Worm (Caenorhabditis elegans) whole organism, L1 larva: ENCODE data around the gene C54D10.4.

ENCODE experiments used
- C04F5.9 ChIP-seq: sonication (generic microtip); optimal IDR thresholded peaks from 2 replicates; lab custom pipeline; 2016; ENCODE audit warnings: missing genetic modification characterization, missing compliant biosample characterization
- C16A3.4 ChIP-seq: fragments of 150-350 bp; optimal IDR thresholded peaks from 2 replicates; lab custom pipeline; 2014; ENCODE audit warnings: missing biosample characterization, missing genetic modification characterization
- F16B12.6 ChIP-seq: fragments of 150-350 bp; optimal IDR thresholded peaks from 2 replicates; lab custom pipeline; 2014; ENCODE audit warnings: missing biosample characterization, missing genetic modification characterization
- alr-1 ChIP-seq: fragments of 200-800 bp; sonication (Bioruptor generic); optimal IDR thresholded peaks from 2 replicates; lab custom pipeline; 2018; ENCODE audit warnings: borderline replicate concordance, mild to moderate bottlenecking, missing genetic modification characterization, missing compliant biosample characterization
- blmp-1 ChIP-seq: fragments of 150-350 bp; optimal IDR thresholded peaks from 2 replicates; lab custom pipeline; 2014; ENCODE audit warnings: missing biosample characterization, missing genetic modification characterization
- ceh-8 ChIP-seq: fragments of 200-800 bp; sonication (Bioruptor generic); optimal IDR thresholded peaks from 2 replicates; lab custom pipeline; 2018; ENCODE audit warnings: mild to moderate bottlenecking, missing genetic modification characterization, moderate library complexity, missing compliant biosample characterization
- ceh-82 ChIP-seq, 3 experiments: fragments of 150-350 bp in 1 of 3; sonication (generic microtip) in 2 of 3; optimal IDR thresholded peaks; 2 replicates each; lab custom pipeline; 2014 to 2017; ENCODE audit warnings: missing biosample characterization in 3 of 3, missing genetic modification characterization in 3 of 3
- ceh-88 ChIP-seq: fragments of 200-800 bp; sonication (Bioruptor generic); IDR thresholded peaks from 2 replicates; pipeline ENCODE4 v1.3.6; 2022; ENCODE audit warnings: missing genetic modification characterization, missing compliant biosample characterization
- efl-1 ChIP-seq, 4 experiments: fragments of 150-350 bp; optimal IDR thresholded peaks in 3 of 4; peaks in 1 of 4; 1 replicate in 1 of 4; 2 replicates in 3 of 4; lab custom pipeline; 2014; ENCODE audit warnings: missing biosample characterization in 2 of 4, missing genetic modification characterization in 2 of 4, missing genetic modification reagents in 2 of 4
- egl-27 ChIP-seq, 2 experiments: fragments of 150-350 bp in 1 of 2; sonication (generic microtip); optimal IDR thresholded peaks; 3 replicates each; lab custom pipeline; 2017 to 2018; ENCODE audit warnings: missing biosample characterization in 2 of 2, missing genetic modification characterization in 2 of 2, missing genetic modification reagents in 2 of 2
- elt-2 ChIP-seq: sonication (generic microtip); optimal IDR thresholded peaks from 2 replicates; lab custom pipeline; 2016; ENCODE audit warnings: missing genetic modification characterization, mild to moderate bottlenecking, inconsistent platforms, missing compliant biosample characterization, missing genetic modification reagents
- ets-5 ChIP-seq: fragments of 200-800 bp; sonication (Bioruptor generic); IDR thresholded peaks from 2 replicates; pipeline ENCODE4 v1.3.6; 2022; ENCODE audit warnings: missing genetic modification characterization, missing compliant biosample characterization
- fkh-10 ChIP-seq: sonication (generic microtip); optimal IDR thresholded peaks from 2 replicates; lab custom pipeline; 2017; ENCODE audit warnings: missing biosample characterization, missing genetic modification reagents, missing genetic modification characterization
- fkh-8 ChIP-seq: sonication (generic microtip); optimal IDR thresholded peaks from 2 replicates; lab custom pipeline; 2016; ENCODE audit warnings: mild to moderate bottlenecking, missing genetic modification characterization, missing compliant biosample characterization
- hlh-17 ChIP-seq: fragments of 200-800 bp; sonication (Bioruptor generic); optimal IDR thresholded peaks from 2 replicates; lab custom pipeline; 2018; ENCODE audit warnings: missing genetic modification characterization, mild to moderate bottlenecking, missing compliant biosample characterization, moderate library complexity, borderline replicate concordance
- hlh-4 ChIP-seq: sonication (generic microtip); optimal IDR thresholded peaks from 2 replicates; lab custom pipeline; 2016; ENCODE audit warnings: mild to moderate bottlenecking, missing genetic modification characterization, missing compliant biosample characterization
- hpl-2 ChIP-seq: fragments of 150-350 bp; optimal IDR thresholded peaks from 2 replicates; lab custom pipeline; 2014; ENCODE audit warnings: missing biosample characterization, missing genetic modification reagents, missing genetic modification characterization
- irx-1 ChIP-seq: sonication (generic microtip); optimal IDR thresholded peaks from 2 replicates; lab custom pipeline; 2016; ENCODE audit warnings: missing genetic modification characterization, missing compliant biosample characterization
- jun-1 ChIP-seq: fragments of 150-350 bp; optimal IDR thresholded peaks from 2 replicates; lab custom pipeline; 2014; ENCODE audit warnings: missing biosample characterization, missing genetic modification reagents, missing genetic modification characterization
- lin-13 ChIP-seq: fragments of 150-350 bp; optimal IDR thresholded peaks from 2 replicates; lab custom pipeline; 2014; ENCODE audit warnings: missing biosample characterization, missing genetic modification reagents, missing genetic modification characterization
- lin-14 ChIP-seq: fragments of 200-800 bp; sonication (Bioruptor generic); optimal IDR thresholded peaks from 2 replicates; lab custom pipeline; 2018; ENCODE audit warnings: mild to moderate bottlenecking, missing genetic modification characterization, moderate library complexity, missing compliant biosample characterization
- lin-15B ChIP-seq: fragments of 150-350 bp; sonication (generic microtip); optimal IDR thresholded peaks from 3 replicates; lab custom pipeline; 2014; ENCODE audit warnings: missing biosample characterization, missing genetic modification characterization
- lin-35 ChIP-seq, 2 experiments: fragments of 150-350 bp; optimal IDR thresholded peaks; 2 replicates each; lab custom pipeline; 2014; ENCODE audit warnings: missing biosample characterization in 2 of 2, missing genetic modification characterization in 2 of 2, missing genetic modification reagents in 2 of 2
- mef-2 ChIP-seq: fragments of 150-350 bp; optimal IDR thresholded peaks from 2 replicates; lab custom pipeline; 2014; ENCODE audit warnings: missing biosample characterization, missing genetic modification characterization
- mep-1 ChIP-seq: fragments of 150-350 bp; optimal IDR thresholded peaks from 2 replicates; lab custom pipeline; 2014; ENCODE audit warnings: missing biosample characterization, missing genetic modification characterization
- nhr-11 ChIP-seq: fragments of 150-350 bp; optimal IDR thresholded peaks from 2 replicates; lab custom pipeline; 2014; ENCODE audit warnings: missing biosample characterization, missing genetic modification characterization
- nhr-19 ChIP-seq: fragments of 200-800 bp; sonication (Bioruptor generic); conservative IDR thresholded peaks from 2 replicates; pipeline ENCODE4 v1.3.6; 2022; ENCODE audit warnings: missing genetic modification characterization, missing compliant biosample characterization
- nhr-20 ChIP-seq: sonication (generic microtip); optimal IDR thresholded peaks from 2 replicates; lab custom pipeline; 2016; ENCODE audit warnings: mild to moderate bottlenecking, missing genetic modification characterization, missing compliant biosample characterization
- nhr-237 ChIP-seq: fragments of 150-350 bp; optimal IDR thresholded peaks from 2 replicates; lab custom pipeline; 2014; ENCODE audit warnings: missing biosample characterization, missing genetic modification characterization
- nhr-28 ChIP-seq: fragments of 150-350 bp; optimal IDR thresholded peaks from 2 replicates; lab custom pipeline; 2014; ENCODE audit warnings: missing biosample characterization, missing genetic modification characterization
- nhr-47 ChIP-seq: sonication (generic microtip); optimal IDR thresholded peaks from 2 replicates; lab custom pipeline; 2016; ENCODE audit warnings: mild to moderate bottlenecking, missing genetic modification characterization, moderate library complexity, missing compliant biosample characterization
- nhr-71 ChIP-seq: sonication (generic microtip); optimal IDR thresholded peaks from 2 replicates; lab custom pipeline; 2016; ENCODE audit warnings: mild to moderate bottlenecking, missing genetic modification characterization, moderate library complexity, missing compliant biosample characterization
- nhr-77 ChIP-seq: fragments of 150-350 bp; optimal IDR thresholded peaks from 2 replicates; lab custom pipeline; 2014; ENCODE audit warnings: missing biosample characterization, missing genetic modification characterization
- nhr-90 ChIP-seq: sonication (generic microtip); optimal IDR thresholded peaks from 2 replicates; lab custom pipeline; 2016; ENCODE audit warnings: mild to moderate bottlenecking, missing genetic modification characterization, missing compliant biosample characterization; ENCODE audit not compliant: poor library complexity
- sox-4 ChIP-seq: sonication (generic microtip); optimal IDR thresholded peaks from 2 replicates; lab custom pipeline; 2016; ENCODE audit warnings: missing genetic modification characterization, missing compliant biosample characterization
- swsn-7 ChIP-seq: sonication (generic microtip); optimal IDR thresholded peaks from 2 replicates; lab custom pipeline; 2016; ENCODE audit warnings: missing genetic modification characterization, missing compliant biosample characterization
- unc-130 ChIP-seq: fragments of 150-350 bp; optimal IDR thresholded peaks from 2 replicates; lab custom pipeline; 2017; ENCODE audit warnings: missing biosample characterization, missing genetic modification characterization, inconsistent platforms
- unc-30 ChIP-seq: sonication (generic microtip); optimal IDR thresholded peaks from 2 replicates; lab custom pipeline; 2017; ENCODE audit warnings: missing biosample characterization, missing genetic modification characterization
- unc-86 ChIP-seq: sonication (generic microtip); optimal IDR thresholded peaks from 2 replicates; lab custom pipeline; 2016; ENCODE audit warnings: missing genetic modification characterization, missing compliant biosample characterization
- zip-4 ChIP-seq: fragments of 200-800 bp; sonication (Bioruptor generic); optimal IDR thresholded peaks from 2 replicates; lab custom pipeline; 2018; ENCODE audit warnings: mild to moderate bottlenecking, missing genetic modification characterization, moderate library complexity, missing compliant biosample characterization

The C54D10.4 gene

DNA sequence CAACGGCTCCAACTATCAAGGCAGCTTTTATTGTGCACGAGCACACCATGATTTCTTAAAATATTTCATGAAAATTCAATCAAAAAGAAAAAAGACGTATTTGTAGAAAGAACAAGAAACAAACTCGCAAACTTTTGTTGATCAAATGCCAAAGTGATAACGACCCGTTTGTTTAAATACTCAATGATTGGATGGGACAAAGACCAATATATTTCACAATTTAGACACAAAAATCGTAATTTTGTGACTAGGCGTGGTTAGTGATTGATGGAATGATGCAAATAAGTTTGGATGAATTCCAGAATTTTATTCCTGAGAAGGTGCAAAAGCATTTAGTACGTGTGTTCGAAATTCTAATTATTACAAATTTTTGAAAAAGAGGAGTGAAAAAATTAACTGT lies 5.1 kb downstream of the C54D10.4 start, which contains the start of gene cdr-2:
Gene cdr-2 (minus strand): TSS at position 54 of the 400 bp plus-strand sequence.
- TF ChIP-seq nhr-77 (tag; lab: Kevin White, UChicago) (no peak), efl-1 (optimal IDR thresholded peaks at IDR 0.05; lab: Kevin White, UChicago) (no peak), efl-1 (GFP tag; optimal IDR thresholded peaks at IDR 0.05 in 1 of 2; lab: Kevin White, UChicago) (peak in 1 of 2 experiments; percentile 48), fkh-10 (GFP tag; lab: Kevin White, UChicago) (no peak), elt-2 (tag; lab: Kevin White, UChicago) (peak; percentile 57), nhr-20 (tag; lab: Kevin White, UChicago) (peak; percentile 14)

DNA sequence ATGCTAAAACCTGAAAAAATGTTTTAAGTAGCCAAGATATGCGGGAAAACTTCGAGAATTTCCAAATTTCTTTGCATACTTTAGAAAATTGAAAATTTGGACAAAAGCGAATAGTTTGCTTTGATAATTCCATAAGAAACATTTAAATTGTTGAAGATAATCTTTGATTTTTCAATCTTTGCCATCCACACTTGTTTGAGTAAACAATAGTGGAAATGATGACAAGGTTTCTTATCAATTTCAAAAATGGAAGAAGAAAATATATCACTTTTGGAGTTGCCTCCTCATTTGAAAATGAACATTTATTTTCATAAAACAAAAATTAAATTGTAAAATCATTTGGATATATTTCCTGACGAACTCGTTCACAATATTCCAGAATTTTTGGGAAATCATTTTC lies 6.4 kb downstream of the C54D10.4 start:
- no peak for TF ChIP-seq jun-1 (tag; lab: Kevin White, UChicago)
- peak; percentile 13 for TF ChIP-seq elt-2 (tag; lab: Kevin White, UChicago)
- TF ChIP-seq ceh-8: no peak

DNA sequence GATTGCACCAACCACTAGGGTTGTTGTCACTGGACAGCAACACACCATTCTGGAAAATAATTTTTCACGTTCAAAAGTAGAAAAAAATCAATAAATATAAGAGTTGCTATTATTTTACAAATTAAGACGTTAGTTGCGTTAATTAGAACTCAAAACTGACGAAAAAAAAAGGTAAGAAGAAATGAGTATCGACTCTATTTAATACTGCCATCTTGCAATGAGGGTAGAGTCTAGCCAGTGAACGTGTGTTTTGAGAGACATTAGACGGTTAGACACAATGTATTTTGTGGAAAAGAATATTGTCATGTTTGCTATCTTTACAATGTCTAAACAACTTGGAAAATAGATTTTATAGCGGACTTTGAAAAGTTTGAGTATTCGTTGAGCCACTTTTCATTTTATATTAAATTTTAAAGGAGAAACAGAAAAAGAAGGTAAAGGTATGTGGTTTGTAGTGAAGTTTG lies 7.1 kb downstream of the C54D10.4 start, which contains the start of gene cdr-6:
Gene cdr-6 (minus strand): TSS at position 51 of the 464 bp plus-strand sequence.
- TF ChIP-seq lin-13 (GFP tag; lab: Kevin White, UChicago) (no peak), lin-15B (tag; lab: Kevin White, UChicago) (no peak), blmp-1 (tag; lab: Kevin White, UChicago) (no peak), hlh-4 (tag; lab: Kevin White, UChicago) (no peak), sox-4 (tag; lab: Kevin White, UChicago) (no peak), nhr-19 (GFP tag; lab: Robert Waterston, UW) (no peak), zip-4 (no peak), nhr-47 (tag; lab: Kevin White, UChicago) (no peak), nhr-90 (tag; lab: Kevin White, UChicago) (no peak), alr-1 (no peak), lin-35 (GFP tag; optimal IDR thresholded peaks at IDR 0.05; lab: Kevin White, UChicago) (peak in 1 of 2 experiments; percentile 6), mep-1 (tag; lab: Kevin White, UChicago) (peak; percentile 5), hpl-2 (GFP tag; lab: Kevin White, UChicago) (no peak), egl-27 (tag; optimal IDR thresholded peaks at IDR 0.05; lab: Kevin White, UChicago) (no peak), unc-30 (tag; lab: Kevin White, UChicago) (no peak), nhr-20 (tag; lab: Kevin White, UChicago) (peak; percentile 72), nhr-237 (no peak), irx-1 (no peak), efl-1 (optimal IDR thresholded peaks at IDR 0.05; lab: Kevin White, UChicago) (peak in 1 of 2 experiments; percentile 13), efl-1 (GFP tag; optimal IDR thresholded peaks at IDR 0.05 in 1 of 2; lab: Kevin White, UChicago) (no peak), C04F5.9 (no peak), C16A3.4 (tag; lab: Kevin White, UChicago) (no peak), ceh-88 (no peak), nhr-77 (tag; lab: Kevin White, UChicago) (no peak), fkh-8 (tag; lab: Kevin White, UChicago) (no peak), nhr-28 (peak; percentile 13), nhr-71 (tag; lab: Kevin White, UChicago) (peak; percentile 36), swsn-7 (tag; lab: Kevin White, UChicago) (no peak), ets-5 (GFP tag; lab: Robert Waterston, UW) (no peak), jun-1 (tag; lab: Kevin White, UChicago) (no peak), unc-86 (tag; lab: Kevin White, UChicago) (no peak), mef-2 (tag; lab: Kevin White, UChicago) (no peak), F16B12.6 (no peak), nhr-11 (tag; lab: Kevin White, UChicago) (no peak), hlh-17 (no peak), lin-14 (GFP tag; lab: Kevin White, UChicago) (peak; percentile 42), ceh-82 (tag; optimal IDR thresholded peaks at IDR 0.05; lab: Kevin White, UChicago) (no peak), unc-130 (tag; lab: Kevin White, UChicago) (no peak)
